Fruit fly (Drosophila melanogaster) whole organism, embryonic: ENCODE data around the gene cnir.

Source experiments
- Awh ChIP-seq: fragments of 200-800 bp; sonication (Bioruptor generic); IDR thresholded peaks from 2 replicates; pipeline ENCODE4, ENCODE4 v1.3.6; 2022; ENCODE audit warnings: missing biosample characterization, missing genetic modification characterization
- C15 ChIP-seq: fragments of 200-800 bp; sonication (Bioruptor generic); IDR thresholded peaks from 3 replicates; pipeline ENCODE4 v1.3.6; 2022; ENCODE audit warnings: missing biosample characterization, missing genetic modification characterization
- CG1024 ChIP-seq: fragments of 200-800 bp; sonication (Bioruptor generic); IDR thresholded peaks from 2 replicates; pipeline ENCODE4 v1.3.6; 2022; ENCODE audit warnings: missing biosample characterization, missing genetic modification characterization
- CG17568 ChIP-seq: fragments of 200-800 bp; sonication (Bioruptor generic); optimal IDR thresholded peaks from 2 replicates; lab custom pipeline; 2018; ENCODE audit warnings: missing biosample characterization, mild to moderate bottlenecking, missing genetic modification characterization, moderate library complexity
- CG18262 ChIP-seq: fragments of 200-800 bp; optimal IDR thresholded peaks from 3 replicates; lab custom pipeline; 2019; ENCODE audit warnings: missing biosample characterization, mild to moderate bottlenecking, missing genetic modification characterization, moderate library complexity
- CG2875 ChIP-seq: fragments of 200-800 bp; sonication (Bioruptor generic); optimal IDR thresholded peaks from 2 replicates; lab custom pipeline; 2017; ENCODE audit warnings: missing biosample characterization, mild to moderate bottlenecking, missing genetic modification characterization, missing genetic modification reagents
- CG3163 ChIP-seq: fragments of 200-800 bp; sonication (Bioruptor generic); optimal IDR thresholded peaks from 3 replicates; lab custom pipeline; 2016; ENCODE audit warnings: missing biosample characterization, missing genetic modification characterization
- CG32767 ChIP-seq: fragments of 200-800 bp; sonication (Bioruptor generic); IDR thresholded peaks from 2 replicates; pipeline ENCODE4 v1.3.6; 2022; ENCODE audit warnings: missing biosample characterization, missing genetic modification characterization
- CG3407 ChIP-seq: fragments of 200-800 bp; sonication (Bioruptor generic); optimal IDR thresholded peaks from 2 replicates; lab custom pipeline; 2018; ENCODE audit warnings: missing biosample characterization, mild to moderate bottlenecking, missing genetic modification characterization
- CG5180 ChIP-seq: fragments of 200-800 bp; sonication (Bioruptor generic); optimal IDR thresholded peaks from 3 replicates; lab custom pipeline; 2017; ENCODE audit warnings: missing biosample characterization, missing genetic modification characterization, mild to moderate bottlenecking, moderate library complexity, missing genetic modification reagents
- CG6683 ChIP-seq: fragments of 200-800 bp; sonication (Bioruptor generic); optimal IDR thresholded peaks from 2 replicates; lab custom pipeline; 2017; ENCODE audit warnings: missing biosample characterization, mild to moderate bottlenecking, missing genetic modification characterization, missing genetic modification reagents
- CG6689 ChIP-seq: fragments of 200-800 bp; sonication (Bioruptor generic); IDR thresholded peaks from 2 replicates; pipeline ENCODE4 v1.3.6; 2022; ENCODE audit warnings: missing biosample characterization, missing genetic modification characterization
- CG6813 ChIP-seq: fragments of 200-800 bp; sonication (Bioruptor generic); optimal IDR thresholded peaks from 2 replicates; lab custom pipeline; 2017; ENCODE audit warnings: missing biosample characterization, missing genetic modification characterization, mild to moderate bottlenecking, moderate library complexity, missing genetic modification reagents
- CG7839 ChIP-seq: fragments of 200-800 bp; sonication (Bioruptor generic); optimal IDR thresholded peaks from 3 replicates; lab custom pipeline; 2018; ENCODE audit warnings: missing biosample characterization, mild to moderate bottlenecking, missing genetic modification characterization, moderate library complexity
- CG8924 ChIP-seq: fragments of 200-800 bp; optimal IDR thresholded peaks from 3 replicates; lab custom pipeline; 2019; ENCODE audit warnings: missing biosample characterization, mild to moderate bottlenecking, missing genetic modification characterization, moderate library complexity
- CG9876 ChIP-seq: fragments of 200-800 bp; sonication (Bioruptor generic); optimal IDR thresholded peaks from 2 replicates; lab custom pipeline; 2016; ENCODE audit warnings: missing biosample characterization, missing genetic modification characterization
- Camta ChIP-seq: fragments of 200-800 bp; sonication (Bioruptor generic); optimal IDR thresholded peaks from 2 replicates; lab custom pipeline; 2016; ENCODE audit warnings: missing biosample characterization, missing genetic modification characterization
- D19A ChIP-seq: fragments of 200-800 bp; optimal IDR thresholded peaks from 3 replicates; lab custom pipeline; 2019; ENCODE audit warnings: missing biosample characterization, mild to moderate bottlenecking, missing genetic modification characterization, moderate library complexity
- Dek ChIP-seq: fragments of 200-800 bp; sonication (Bioruptor generic); optimal IDR thresholded peaks from 3 replicates; lab custom pipeline; 2019; ENCODE audit warnings: missing biosample characterization, mild to moderate bottlenecking, missing genetic modification characterization, moderate library complexity
- Fer3 ChIP-seq: fragments of 200-800 bp; sonication (Bioruptor generic); optimal IDR thresholded peaks from 2 replicates; lab custom pipeline; 2018; ENCODE audit warnings: missing biosample characterization, mild to moderate bottlenecking, missing genetic modification characterization, moderate library complexity
- Gsc ChIP-seq: fragments of 200-800 bp; sonication (Bioruptor generic); IDR thresholded peaks from 2 replicates; pipeline ENCODE4 v1.3.6; 2022; ENCODE audit warnings: missing biosample characterization, missing genetic modification characterization
- HLHmδ ChIP-seq: fragments of 200-800 bp; sonication (Bioruptor generic); optimal IDR thresholded peaks from 2 replicates; lab custom pipeline; 2018; ENCODE audit warnings: missing biosample characterization, mild to moderate bottlenecking, missing genetic modification characterization, moderate library complexity
- Hmr ChIP-seq: fragments of 200-800 bp; sonication (Bioruptor generic); optimal IDR thresholded peaks from 3 replicates; lab custom pipeline; 2017; ENCODE audit warnings: mild to moderate bottlenecking, missing biosample characterization, missing genetic modification reagents, missing genetic modification characterization
- Hr78 ChIP-seq, 2 experiments: fragments of 200-800 bp in 1 of 2; fragments of >200 bp in 1 of 2; sonication (Bioruptor generic) in 1 of 2; optimal IDR thresholded peaks; 2 replicates each; lab custom pipeline; 2017 to 2019; ENCODE audit warnings: missing biosample characterization in 2 of 2, missing genetic modification characterization in 2 of 2, mild to moderate bottlenecking in 1 of 2, moderate library complexity in 1 of 2
- Lpt ChIP-seq: fragments of >200 bp; optimal IDR thresholded peaks from 2 replicates; lab custom pipeline; 2018; ENCODE audit warnings: missing biosample characterization, missing genetic modification characterization
- Sin3A ChIP-seq: fragments of >200 bp; optimal IDR thresholded peaks from 2 replicates; lab custom pipeline; 2018
- Sox102F ChIP-seq: fragments of 200-800 bp; sonication (Bioruptor generic); optimal IDR thresholded peaks from 2 replicates; lab custom pipeline; 2018; ENCODE audit warnings: missing biosample characterization, mild to moderate bottlenecking, missing genetic modification characterization, moderate library complexity
- Taf1 ChIP-seq: fragments of 200-800 bp; sonication (Bioruptor generic); IDR thresholded peaks from 2 replicates; pipeline ENCODE4 v1.3.6; 2022; ENCODE audit warnings: missing biosample characterization, missing genetic modification characterization
- Xbp1 ChIP-seq: fragments of 200-800 bp; sonication (Bioruptor generic); optimal IDR thresholded peaks from 3 replicates; lab custom pipeline; 2016; ENCODE audit warnings: missing biosample characterization, mild to moderate bottlenecking, missing genetic modification characterization
- aop ChIP-seq: fragments of 200-800 bp; sonication (Bioruptor generic); IDR thresholded peaks from 2 replicates; pipeline ENCODE4 v1.3.6; 2022; ENCODE audit warnings: missing biosample characterization, missing genetic modification characterization
- bab2 ChIP-seq: fragments of 200-800 bp; sonication (Bioruptor generic); optimal IDR thresholded peaks from 2 replicates; lab custom pipeline; 2016; ENCODE audit warnings: missing biosample characterization, missing genetic modification characterization
- dati ChIP-seq: fragments of 200-800 bp; sonication (Bioruptor generic); IDR thresholded peaks from 2 replicates; pipeline ENCODE4 v1.3.6; 2022; ENCODE audit warnings: missing biosample characterization, missing genetic modification characterization
- ems ChIP-seq: fragments of 200-800 bp; sonication (Bioruptor generic); optimal IDR thresholded peaks from 3 replicates; lab custom pipeline; 2016; ENCODE audit warnings: missing biosample characterization, missing genetic modification characterization
- eyg ChIP-seq: fragments of 200-800 bp; sonication (Bioruptor generic); optimal IDR thresholded peaks from 3 replicates; lab custom pipeline; 2016; ENCODE audit warnings: missing biosample characterization, missing genetic modification characterization
- gcm ChIP-seq: fragments of 200-800 bp; sonication (Bioruptor generic); optimal IDR thresholded peaks from 2 replicates; lab custom pipeline; 2019; ENCODE audit warnings: missing biosample characterization, mild to moderate bottlenecking, missing genetic modification characterization, moderate library complexity
- gcm2 ChIP-seq: fragments of 200-800 bp; sonication (Bioruptor generic); optimal IDR thresholded peaks from 2 replicates; lab custom pipeline; 2016; ENCODE audit warnings: missing biosample characterization, missing genetic modification characterization
- gfzf ChIP-seq: fragments of 200-800 bp; sonication (Bioruptor generic); optimal IDR thresholded peaks from 2 replicates; lab custom pipeline; 2016; ENCODE audit warnings: missing biosample characterization, mild to moderate bottlenecking, missing genetic modification characterization, moderate library complexity
- gsb ChIP-seq: fragments of 200-800 bp; sonication (Bioruptor generic); IDR thresholded peaks from 2 replicates; pipeline ENCODE4 v1.3.6; 2022; ENCODE audit warnings: missing biosample characterization, missing genetic modification characterization
- hb ChIP-seq: fragments of 200-800 bp; sonication (Bioruptor generic); IDR thresholded peaks from 3 replicates; pipeline ENCODE4 v1.3.6; 2022; ENCODE audit warnings: missing biosample characterization, missing genetic modification characterization; ENCODE audit not compliant: partially characterized antibody
- klu ChIP-seq: fragments of 200-800 bp; sonication (Bioruptor generic); IDR thresholded peaks from 2 replicates; pipeline ENCODE4 v1.3.6; 2022; ENCODE audit warnings: missing biosample characterization, missing genetic modification characterization
- lab ChIP-seq: fragments of 200-800 bp; sonication (Bioruptor generic); optimal IDR thresholded peaks from 3 replicates; lab custom pipeline; 2017; ENCODE audit warnings: missing biosample characterization, missing genetic modification characterization, mild to moderate bottlenecking, moderate library complexity, missing genetic modification reagents
- maf-S ChIP-seq: fragments of 200-800 bp; sonication (Bioruptor generic); optimal IDR thresholded peaks from 2 replicates; lab custom pipeline; 2016; ENCODE audit warnings: missing biosample characterization, missing genetic modification characterization
- onecut ChIP-seq: fragments of 200-800 bp; sonication (Bioruptor generic); IDR thresholded peaks from 2 replicates; pipeline ENCODE4 v1.3.6; 2022; ENCODE audit warnings: missing biosample characterization, missing genetic modification characterization
- otp ChIP-seq: fragments of 200-800 bp; sonication (Bioruptor generic); IDR thresholded peaks from 3 replicates; pipeline ENCODE4, ENCODE4 v1.3.6; 2022; ENCODE audit warnings: missing biosample characterization, missing genetic modification characterization
- pzg ChIP-seq: fragments of 200-800 bp; sonication (Bioruptor generic); optimal IDR thresholded peaks from 3 replicates; lab custom pipeline; 2018; ENCODE audit warnings: missing biosample characterization, mild to moderate bottlenecking, missing genetic modification characterization, moderate library complexity
- sens ChIP-seq: fragments of 200-800 bp; sonication (Bioruptor generic); peaks from one replicate; lab custom pipeline; 2016; ENCODE audit warnings: missing biosample characterization, missing genetic modification characterization
- sim ChIP-seq: fragments of 200-800 bp; sonication (Bioruptor generic); IDR thresholded peaks from 2 replicates; pipeline ENCODE4 v1.3.6; 2022; ENCODE audit warnings: missing biosample characterization, missing genetic modification characterization
- tap ChIP-seq: fragments of 200-800 bp; optimal IDR thresholded peaks from 3 replicates; lab custom pipeline; 2019; ENCODE audit warnings: missing biosample characterization, mild to moderate bottlenecking, missing genetic modification characterization, moderate library complexity
- tna ChIP-seq: fragments of 200-800 bp; sonication (Bioruptor generic); IDR thresholded peaks from 2 replicates; pipeline ENCODE4 v1.3.6; 2022; ENCODE audit warnings: missing biosample characterization, missing genetic modification characterization; ENCODE audit not compliant: partially characterized antibody
- tx ChIP-seq: fragments of 200-800 bp; sonication (Bioruptor generic); optimal IDR thresholded peaks from 2 replicates; lab custom pipeline; 2016; ENCODE audit warnings: missing biosample characterization, missing genetic modification characterization
- unpg ChIP-seq: fragments of 200-800 bp; sonication (Bioruptor generic); optimal IDR thresholded peaks from 3 replicates; lab custom pipeline; 2018; ENCODE audit warnings: missing biosample characterization, mild to moderate bottlenecking, missing genetic modification characterization, moderate library complexity

cnir gene

dm6 chr2L:3003399-3003798 lies 36.2 kb downstream of the cnir start (continued):
- TF ChIP-seq eyg (GFP tag; lab: Kevin White, UChicago) (no peak), unpg (GFP tag; lab: Kevin White, UChicago) (peak; percentile 69), Hr78 (GFP tag; optimal IDR thresholded peaks at IDR 0.05; lab: Kevin White, UChicago) (peak in 1 of 2 experiments; percentile 9), sens (GFP tag; lab: Kevin White, UChicago) (peak; percentile 92), maf-S (GFP tag; lab: Kevin White, UChicago) (no peak), otp (GFP tag; lab: Robert Waterston, UW) (peak; percentile 58; the same call in 1 of the 3 replicates), CG6689 (GFP tag; lab: Robert Waterston, UW) (peak; percentile 38; the same call in 1 of the 2 replicates), CG6813 (GFP tag; lab: Kevin White, UChicago) (peak; percentile 23), tna (no peak), gsb (GFP tag; lab: Robert Waterston, UW) (no peak), hb (GFP tag; lab: Robert Waterston, UW) (no peak), CG18262 (peak; percentile 63), ems (GFP tag; lab: Kevin White, UChicago) (peak; percentile 14), onecut (peak; percentile 25; the same call in 1 of the 2 replicates), CG3163 (GFP tag; lab: Kevin White, UChicago) (no peak), CG1024 (GFP tag; lab: Robert Waterston, UW) (no peak), sim (GFP tag; lab: Robert Waterston, UW) (no peak), tx (GFP tag; lab: Kevin White, UChicago) (no peak), klu (no peak), CG17568 (GFP tag; lab: Kevin White, UChicago) (peak; percentile 40), D19A (peak; percentile 87), CG2875 (peak; percentile 70), Lpt (GFP tag; lab: Kevin White, UChicago) (no peak), Awh (GFP tag; lab: Robert Waterston, UW) (no peak), Hmr (GFP tag; lab: Kevin White, UChicago) (peak; percentile 4), bab2 (peak; percentile 59), CG8924 (tag; lab: Kevin White, UChicago) (peak; percentile 65), dati (GFP tag; lab: Robert Waterston, UW) (no peak), CG3407 (GFP tag; lab: Kevin White, UChicago) (peak; percentile 52), gfzf (GFP tag; lab: Kevin White, UChicago) (no peak), CG7839 (tag; lab: Kevin White, UChicago) (peak; percentile 54), CG5180 (peak; percentile 47), HLHmδ (no peak), Taf1 (no peak), lab (GFP tag; lab: Kevin White, UChicago) (peak; percentile 51), Camta (peak; percentile 19), Sox102F (peak; percentile 86), Gsc (no peak), Fer3 (tag; lab: Kevin White, UChicago) (peak; percentile 33), gcm (peak; percentile 50), pzg (no peak), Sin3A (no peak), aop (GFP tag; lab: Robert Waterston, UW) (no peak), Xbp1 (GFP tag; lab: Kevin White, UChicago) (peak; percentile 33), CG9876 (GFP tag; lab: Kevin White, UChicago) (no peak), CG6683 (GFP tag; lab: Kevin White, UChicago) (no peak), CG32767 (GFP tag; lab: Robert Waterston, UW) (0 out of 2 replicates have a peak, but pooled peaks have one; percentile 13), tap (tag; lab: Kevin White, UChicago) (no peak), Dek (peak; percentile 28), gcm2 (no peak), C15 (GFP tag; lab: Robert Waterston, UW) (no peak)
